Fruit fly (Drosophila melanogaster): ENCODE data around the gene CG32986.

Gene CG32986

DNA sequence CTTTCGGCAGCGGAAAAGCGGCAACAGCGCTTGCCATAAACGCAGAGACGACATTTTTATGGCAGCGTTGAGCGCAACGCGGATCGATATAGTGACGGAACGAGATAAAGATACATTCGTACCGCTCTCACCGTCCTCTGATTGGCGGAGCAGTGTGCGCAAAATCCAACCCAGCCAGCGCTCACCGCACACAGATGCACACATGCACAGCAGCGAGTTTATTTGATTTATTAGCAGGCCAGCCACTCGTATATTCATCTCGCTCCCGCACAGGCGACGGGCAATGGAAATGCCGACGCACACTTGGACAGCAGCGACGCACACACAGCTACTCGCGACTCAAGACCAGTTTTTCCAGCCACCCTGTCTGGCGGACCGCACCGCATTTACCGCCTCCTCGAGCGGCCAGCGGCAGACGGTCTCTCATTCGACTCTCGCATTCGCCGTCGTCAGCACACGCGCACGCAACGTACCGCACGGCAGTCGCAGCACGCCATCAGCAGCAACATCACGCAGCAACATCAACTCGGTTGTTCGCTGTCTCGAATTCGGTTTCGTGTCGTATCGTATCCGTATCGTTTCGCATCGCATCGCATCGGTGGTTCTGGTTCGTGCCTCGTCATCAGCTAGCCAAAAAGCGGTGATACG, 37.2 kb upstream of the CG32986 start, which contains the start of gene SoxN (continued):
- TF ChIP-seq Atf6 (GFP tag; IDR thresholded peaks at IDR 0.05) (no peak), Fer3 (tag; optimal IDR thresholded peaks at IDR 0.05) (no peak), CG6254 (GFP tag; optimal IDR thresholded peaks at IDR 0.05) (no peak), CG1792 (GFP tag; optimal IDR thresholded peaks at IDR 0.05) (no peak), Mad (GFP tag; optimal IDR thresholded peaks at IDR 0.05) (no peak), sens (GFP tag) (peak; percentile 87), crc (GFP tag; optimal IDR thresholded peaks at IDR 0.05) (no peak), CG5245 (GFP tag; optimal IDR thresholded peaks at IDR 0.05) (no peak), CG34376 (GFP tag; optimal IDR thresholded peaks at IDR 0.05) (peak; percentile 8), CG10147 (GFP tag; optimal IDR thresholded peaks at IDR 0.05) (no peak), B-H2 (GFP tag; optimal IDR thresholded peaks at IDR 0.05) (no peak), Gsc (GFP tag; IDR thresholded peaks at IDR 0.05) (no peak), CG15514 (GFP tag; optimal IDR thresholded peaks at IDR 0.05) (no peak), corto (GFP tag; optimal IDR thresholded peaks at IDR 0.05) (no peak), MTF-1 (GFP tag; optimal IDR thresholded peaks at IDR 0.05; ENCODE audit: borderline replicate concordance) (peak; percentile 11), ttk (GFP tag; IDR thresholded peaks at IDR 0.05) (no peak), CG3726 (GFP tag; IDR thresholded peaks at IDR 0.05) (no peak), Sry-δ (GFP tag; optimal IDR thresholded peaks at IDR 0.05) (no peak), fd102C (GFP tag; optimal IDR thresholded peaks at IDR 0.05) (no peak), Oli (tag; optimal IDR thresholded peaks at IDR 0.05) (no peak), esg (GFP tag; conservative IDR thresholded peaks at IDR 0.05) (no peak), ash1 (GFP tag; optimal IDR thresholded peaks at IDR 0.05) (peak; percentile 60), CG42726 (GFP tag; IDR thresholded peaks at IDR 0.05; ENCODE audit: partially characterized antibody) (no peak), CkIIα-i1 (GFP tag; IDR thresholded peaks at IDR 0.05) (no peak), nom (GFP tag; optimal IDR thresholded peaks at IDR 0.05) (no peak), CG7357 (GFP tag; IDR thresholded peaks at IDR 0.05) (no peak), CG14965 (GFP tag; optimal IDR thresholded peaks at IDR 0.05; ENCODE audit: borderline replicate concordance) (no peak), Hr3 (GFP tag; optimal IDR thresholded peaks at IDR 0.05) (no peak), pb (GFP tag; optimal IDR thresholded peaks at IDR 0.05) (peak; percentile 2), amos (GFP tag; IDR thresholded peaks at IDR 0.05; ENCODE audit: partially characterized antibody) (peak; percentile 49), CG7786 (GFP tag; optimal IDR thresholded peaks at IDR 0.05) (no peak), gt (GFP tag; IDR thresholded peaks at IDR 0.05) (no peak), pum (GFP tag; optimal IDR thresholded peaks at IDR 0.05) (no peak), disco-r (GFP tag; optimal IDR thresholded peaks at IDR 0.05) (no peak), CrebB (tag; optimal IDR thresholded peaks at IDR 0.05) (peak; percentile 52), CG15696 (tag; optimal IDR thresholded peaks at IDR 0.05) (no peak), ab (GFP tag; optimal IDR thresholded peaks at IDR 0.05) (no peak), ro (GFP tag; IDR thresholded peaks at IDR 0.05) (no peak), Hr39 (optimal IDR thresholded peaks at IDR 0.05) (no peak), slp2 (GFP tag; optimal IDR thresholded peaks at IDR 0.05) (no peak), h (optimal IDR thresholded peaks at IDR 0.05) (no peak), CG12219 (GFP tag; optimal IDR thresholded peaks at IDR 0.05) (no peak), zen2 (GFP tag; IDR thresholded peaks at IDR 0.05; ENCODE audit: partially characterized antibody) (peak; percentile 45; the same call in 2 of the 3 replicates), CG8765 (GFP tag; IDR thresholded peaks at IDR 0.05) (no peak), oc (tag; optimal IDR thresholded peaks at IDR 0.05) (peak; percentile 73), CG12391 (tag; optimal IDR thresholded peaks at IDR 0.05) (no peak), cas (GFP tag; IDR thresholded peaks at IDR 0.05) (no peak), sens-2 (GFP tag; IDR thresholded peaks at IDR 0.05) (peak; percentile 58; the same call in 1 of the 2 replicates), scrt (GFP tag; optimal IDR thresholded peaks at IDR 0.05) (no peak), Dek (tag; optimal IDR thresholded peaks at IDR 0.05) (no peak), dm (GFP tag; optimal IDR thresholded peaks at IDR 0.05) (no peak)

All from whole organism, embryonic.